Worm (Caenorhabditis elegans): ENCODE results near the gene fbxb-46.

Gene fbxb-46

ce11 chrII:1613972-1614371 lies 43.0 kb upstream of the fbxb-46 start, which contains the start of gene fbxa-164:
TSS of gene fbxa-164 (minus strand) at chrII:1614072.
- TF ChIP-seq ceh-88 (GFP tag; IDR thresholded peaks at IDR 0.05) (no peak), mab-9 (GFP tag; IDR thresholded peaks at IDR 0.05) (no peak)

- no peak for TF ChIP-seq snu-23 (GFP tag; optimal IDR thresholded peaks at IDR 0.05)
- TF ChIP-seq ceh-88 (GFP tag; IDR thresholded peaks at IDR 0.05), result no peak
- TF ChIP-seq mef-2 (tag; optimal IDR thresholded peaks at IDR 0.05), result no peak
Observed at ce11 chrII:1610630-1611029, 39.7 kb upstream of the fbxb-46 start, which contains the start of gene fbxa-163. TSS of gene fbxa-163 (minus strand) at chrII:1610730.

- TF ChIP-seq elt-2 (tag; optimal IDR thresholded peaks at IDR 0.05) (peak; percentile 82), xbp-1 (tag; optimal IDR thresholded peaks at IDR 0.05) (no peak), efl-3 (GFP tag; optimal IDR thresholded peaks at IDR 0.05) (no peak), jun-1 (tag; optimal IDR thresholded peaks at IDR 0.05) (no peak), zip-4 (GFP tag; optimal IDR thresholded peaks at IDR 0.05) (no peak), C34B4.2 (tag; optimal IDR thresholded peaks at IDR 0.05) (no peak), lin-39 (tag; optimal IDR thresholded peaks at IDR 0.05) (no peak), tlp-1 (tag; optimal IDR thresholded peaks at IDR 0.05) (peak; percentile 4), unc-98 (GFP tag; IDR thresholded peaks at IDR 0.05) (no peak), lin-35 (GFP tag; optimal IDR thresholded peaks at IDR 0.05) (peak in 1 of 2 experiments; percentile 33)
Observed at ce11 chrII:1608915-1609314, 38.0 kb upstream of the fbxb-46 start.

- TF ChIP-seq nhr-11 (tag; optimal IDR thresholded peaks at IDR 0.05) (no peak), elt-2 (tag; optimal IDR thresholded peaks at IDR 0.05) (peak; percentile 64), mab-9 (GFP tag; IDR thresholded peaks at IDR 0.05) (no peak)
Observed at ce11 chrII:1607575-1607974, 36.6 kb upstream of the fbxb-46 start.

ce11 chrII:1606079-1606478 lies 35.1 kb upstream of the fbxb-46 start, which contains the start of gene bath-33:
TSS of gene bath-33 (minus strand) at chrII:1606179.
- TF ChIP-seq unc-62 (GFP tag; optimal IDR thresholded peaks at IDR 0.05) (no peak), ceh-82 (tag; optimal IDR thresholded peaks at IDR 0.05) (no peak), xbp-1 (tag; optimal IDR thresholded peaks at IDR 0.05) (no peak), fkh-4 (tag; optimal IDR thresholded peaks at IDR 0.05; ENCODE audit: borderline replicate concordance) (no peak), irx-1 (tag; optimal IDR thresholded peaks at IDR 0.05) (no peak), unc-30 (tag; optimal IDR thresholded peaks at IDR 0.05) (no peak), egl-13 (tag; optimal IDR thresholded peaks at IDR 0.05) (no peak), nhr-85 (tag) (no peak), zip-4 (GFP tag; optimal IDR thresholded peaks at IDR 0.05) (no peak), fkh-8 (tag; optimal IDR thresholded peaks at IDR 0.05) (no peak), ceh-63 (GFP tag; optimal IDR thresholded peaks at IDR 0.05) (no peak), tlp-1 (tag; optimal IDR thresholded peaks at IDR 0.05) (no peak), lin-35 (GFP tag; optimal IDR thresholded peaks at IDR 0.05) (no peak), nhr-19 (GFP tag; conservative IDR thresholded peaks at IDR 0.05) (no peak)

ce11 chrII:1605010-1605409 lies 34.1 kb upstream of the fbxb-46 start:
- TF ChIP-seq unc-86 (tag; optimal IDR thresholded peaks at IDR 0.05), result no peak
- no peak for TF ChIP-seq Y116A8C.19 (tag; optimal IDR thresholded peaks at IDR 0.05; ENCODE audit: borderline replicate concordance)
- no peak for TF ChIP-seq ceh-88 (GFP tag; IDR thresholded peaks at IDR 0.05)
- no peak for TF ChIP-seq hlh-4 (tag; optimal IDR thresholded peaks at IDR 0.05)
- TF ChIP-seq nhr-12 (tag; optimal IDR thresholded peaks at IDR 0.05), result no peak
- TF ChIP-seq mdl-1 (tag; optimal IDR thresholded peaks at IDR 0.05), result no peak
- TF ChIP-seq nhr-84 (tag; optimal IDR thresholded peaks at IDR 0.05), result no peak
- TF ChIP-seq pax-3 (tag; optimal IDR thresholded peaks at IDR 0.05), result no peak
- no peak for TF ChIP-seq sox-4 (tag; optimal IDR thresholded peaks at IDR 0.05)
- no peak for TF ChIP-seq skn-1 (tag; optimal IDR thresholded peaks at IDR 0.05)
- TF ChIP-seq ceh-63 (GFP tag; optimal IDR thresholded peaks at IDR 0.05), result no peak
- TF ChIP-seq nhr-77 (tag; optimal IDR thresholded peaks at IDR 0.05), result no peak
- TF ChIP-seq nhr-47 (tag; optimal IDR thresholded peaks at IDR 0.05), result no peak
- TF ChIP-seq ceh-90 (tag; optimal IDR thresholded peaks at IDR 0.05), result no peak
- no peak for TF ChIP-seq ztf-11 (tag; optimal IDR thresholded peaks at IDR 0.05)
- no peak for TF ChIP-seq snpc-4 (tag; optimal IDR thresholded peaks at IDR 0.05)
- no peak for TF ChIP-seq nhr-19 (GFP tag; conservative IDR thresholded peaks at IDR 0.05)
- no peak for TF ChIP-seq efl-3 (GFP tag; optimal IDR thresholded peaks at IDR 0.05)
